Fruit fly (Drosophila melanogaster): ENCODE measurements around the gene AdipoR.

- TF ChIP-seq B-H1 (GFP tag; IDR thresholded peaks at IDR 0.05): no peak
- no peak for TF ChIP-seq CG12391 (tag; optimal IDR thresholded peaks at IDR 0.05)
- no peak for TF ChIP-seq dati (GFP tag; IDR thresholded peaks at IDR 0.05)
- TF ChIP-seq CG5953 (GFP tag; IDR thresholded peaks at IDR 0.05): no peak
- TF ChIP-seq CG8388 (GFP tag; optimal IDR thresholded peaks at IDR 0.05): no peak
- TF ChIP-seq CG10431 (GFP tag; optimal IDR thresholded peaks at IDR 0.05): no peak
- TF ChIP-seq MTF-1 (GFP tag; optimal IDR thresholded peaks at IDR 0.05; ENCODE audit: borderline replicate concordance): no peak
- TF ChIP-seq CG5245 (GFP tag; optimal IDR thresholded peaks at IDR 0.05): no peak
- no peak for TF ChIP-seq Xrp1 (GFP tag; IDR thresholded peaks at IDR 0.05)
- no peak for TF ChIP-seq her (GFP tag; optimal IDR thresholded peaks at IDR 0.05)
Observed at dm6 chr3R:22527192-22527591, 20.5 kb downstream of the AdipoR start.
